Worm (Caenorhabditis elegans) whole organism, young adult: Measurements from ENCODE around the gene dpy-20.

Experiments used
- B0261.1 ChIP-seq: sonication (generic microtip); optimal IDR thresholded peaks from 2 replicates; lab custom pipeline; 2016; ENCODE audit warnings: mild to moderate bottlenecking, missing genetic modification characterization, moderate library complexity, missing compliant biosample characterization
- C06A6.2 ChIP-seq: fragments of 200-800 bp; sonication (Bioruptor generic); conservative IDR thresholded peaks from 2 replicates; pipeline ENCODE4 v1.3.6; 2022; ENCODE audit warnings: missing genetic modification characterization, missing compliant biosample characterization
- D2030.7 ChIP-seq: fragments of 200-800 bp; sonication (Bioruptor generic); IDR thresholded peaks from 2 replicates; pipeline ENCODE4 v1.3.6; 2022; ENCODE audit warnings: missing genetic modification reagents, missing genetic modification characterization, missing compliant biosample characterization
- F49E8.2 ChIP-seq: sonication (generic microtip); optimal IDR thresholded peaks from 3 replicates; lab custom pipeline; 2017; ENCODE audit warnings: missing genetic modification characterization, mild to moderate bottlenecking, missing compliant biosample characterization, antibody characterized with exemption, moderate library complexity; ENCODE audit not compliant: insufficient read depth
- F52B5.7 ChIP-seq: sonication (generic microtip); optimal IDR thresholded peaks from 2 replicates; lab custom pipeline; 2016; ENCODE audit warnings: mild to moderate bottlenecking, missing genetic modification characterization, missing compliant biosample characterization
- F55B11.4 ChIP-seq: sonication (generic microtip); optimal IDR thresholded peaks from 2 replicates; lab custom pipeline; 2016; ENCODE audit warnings: missing compliant biosample characterization, missing genetic modification characterization, borderline replicate concordance; ENCODE audit not compliant: insufficient read depth
- K11D2.4 ChIP-seq: fragments of 200-800 bp; sonication (Bioruptor generic); IDR thresholded peaks from 2 replicates; pipeline ENCODE4 v1.3.6; 2022; ENCODE audit warnings: missing genetic modification reagents, missing genetic modification characterization, missing compliant biosample characterization
- akir-1 ChIP-seq: fragments of 200-800 bp; sonication (Bioruptor generic); optimal IDR thresholded peaks from 2 replicates; lab custom pipeline; 2018; ENCODE audit warnings: mild to moderate bottlenecking, missing genetic modification characterization, moderate library complexity, missing compliant biosample characterization
- aptf-2 ChIP-seq: fragments of 200-800 bp; sonication (Bioruptor generic); conservative IDR thresholded peaks from 2 replicates; pipeline ENCODE4 v1.3.6; 2022; ENCODE audit warnings: missing genetic modification reagents, missing genetic modification characterization, missing compliant biosample characterization
- attf-6 ChIP-seq: fragments of 200-800 bp; sonication (Bioruptor generic); IDR thresholded peaks from 2 replicates; pipeline ENCODE4 v1.3.6; 2022; ENCODE audit warnings: missing genetic modification reagents, missing genetic modification characterization, missing compliant biosample characterization
- cebp-2 ChIP-seq: fragments of 200-800 bp; sonication (Bioruptor generic); IDR thresholded peaks from 2 replicates; pipeline ENCODE4 v1.3.6; 2022; ENCODE audit warnings: missing genetic modification characterization, missing compliant biosample characterization
- ceh-100 ChIP-seq: fragments of 200-800 bp; sonication (Bioruptor generic); IDR thresholded peaks from 2 replicates; pipeline ENCODE4 v1.3.6; 2022; ENCODE audit warnings: missing genetic modification reagents, missing genetic modification characterization, missing compliant biosample characterization
- dpff-1 ChIP-seq: sonication (generic microtip); optimal IDR thresholded peaks from 2 replicates; lab custom pipeline; 2017; ENCODE audit warnings: mild to moderate bottlenecking, missing genetic modification characterization, missing compliant biosample characterization
- dpl-1 ChIP-seq: fragments of 150-350 bp; optimal IDR thresholded peaks from 2 replicates; lab custom pipeline; 2014; ENCODE audit warnings: missing biosample characterization, missing genetic modification reagents, missing genetic modification characterization
- efl-1 ChIP-seq: fragments of 150-350 bp; optimal IDR thresholded peaks from 2 replicates; lab custom pipeline; 2014; ENCODE audit warnings: missing biosample characterization, missing genetic modification reagents, missing genetic modification characterization
- egrh-3 ChIP-seq: fragments of 200-800 bp; sonication (Bioruptor generic); IDR thresholded peaks from 2 replicates; pipeline ENCODE4 v1.3.6; 2022; ENCODE audit warnings: missing genetic modification reagents, missing genetic modification characterization, missing compliant biosample characterization
- ekl-4 ChIP-seq: fragments of 200-800 bp; sonication (Bioruptor generic); IDR thresholded peaks from 2 replicates; pipeline ENCODE4 v1.3.6; 2022; ENCODE audit warnings: missing genetic modification reagents, missing genetic modification characterization, missing compliant biosample characterization
- ets-4 ChIP-seq: fragments of 200-800 bp; sonication (Bioruptor generic); optimal IDR thresholded peaks from 2 replicates; lab custom pipeline; 2018; ENCODE audit warnings: mild to moderate bottlenecking, missing genetic modification characterization, missing compliant biosample characterization
- hmg-1.2 ChIP-seq: fragments of 200-800 bp; sonication (Bioruptor generic); IDR thresholded peaks from 2 replicates; pipeline ENCODE4 v1.3.6; 2022; ENCODE audit warnings: missing genetic modification reagents, missing genetic modification characterization, missing compliant biosample characterization
- lag-1 ChIP-seq: fragments of 200-800 bp; sonication (Bioruptor generic); IDR thresholded peaks from 2 replicates; pipeline ENCODE4 v1.3.6; 2022; ENCODE audit warnings: missing genetic modification reagents, missing genetic modification characterization, missing compliant biosample characterization
- lin-26 ChIP-seq: fragments of 200-800 bp; sonication (Bioruptor generic); IDR thresholded peaks from 2 replicates; pipeline ENCODE4 v1.3.6; 2022; ENCODE audit warnings: missing genetic modification reagents, missing genetic modification characterization, missing compliant biosample characterization
- lin-35 ChIP-seq, 3 experiments: fragments of 150-350 bp in 2 of 3; sonication (generic microtip) in 1 of 3; optimal IDR thresholded peaks; 2 replicates each; lab custom pipeline; 2014 to 2018; ENCODE audit warnings: missing biosample characterization in 3 of 3, missing genetic modification characterization in 3 of 3, missing genetic modification reagents in 3 of 3
- madf-10 ChIP-seq: sonication (generic microtip); optimal IDR thresholded peaks from 2 replicates; lab custom pipeline; 2016; ENCODE audit warnings: mild to moderate bottlenecking, missing genetic modification characterization, missing compliant biosample characterization
- madf-8 ChIP-seq: fragments of 200-800 bp; sonication (Bioruptor generic); conservative IDR thresholded peaks from 2 replicates; pipeline ENCODE4 v1.3.6; 2022; ENCODE audit warnings: missing genetic modification reagents, missing genetic modification characterization, missing compliant biosample characterization
- mxl-1 ChIP-seq: sonication (generic microtip); optimal IDR thresholded peaks from 2 replicates; lab custom pipeline; 2016; ENCODE audit warnings: missing genetic modification characterization, missing compliant biosample characterization
- nfya-1 ChIP-seq: sonication (generic microtip); optimal IDR thresholded peaks from 2 replicates; lab custom pipeline; 2017; ENCODE audit warnings: antibody characterized with exemption, missing compliant biosample characterization, missing genetic modification characterization, borderline replicate concordance; ENCODE audit not compliant: insufficient read depth
- nhr-120 ChIP-seq: fragments of 200-800 bp; sonication (Bioruptor generic); IDR thresholded peaks from 2 replicates; pipeline ENCODE4 v1.3.6; 2022; ENCODE audit warnings: missing genetic modification characterization, missing compliant biosample characterization
- nhr-179 ChIP-seq: sonication (generic microtip); optimal IDR thresholded peaks from 2 replicates; lab custom pipeline; 2016; ENCODE audit warnings: mild to moderate bottlenecking, missing genetic modification characterization, missing compliant biosample characterization
- pbrm-1 ChIP-seq: fragments of 200-800 bp; sonication (Bioruptor generic); IDR thresholded peaks from 2 replicates; pipeline ENCODE4 v1.3.6; 2022; ENCODE audit warnings: missing genetic modification reagents, missing genetic modification characterization, missing compliant biosample characterization
- rec-8 ChIP-seq, 2 experiments: sonication (generic microtip); optimal IDR thresholded peaks; 2 replicates each; lab custom pipeline; 2016; ENCODE audit warnings: mild to moderate bottlenecking in 2 of 2, missing genetic modification characterization in 2 of 2, missing genetic modification reagents in 2 of 2, missing genotype in 2 of 2, missing biosample characterization in 1 of 2, missing compliant biosample characterization in 1 of 2, moderate library complexity in 1 of 2
- rpc-1 ChIP-seq, 2 experiments: fragments of 150-350 bp in 1 of 2; sonication (generic microtip) in 1 of 2; optimal IDR thresholded peaks; 2 replicates each; lab custom pipeline; 2014 to 2018; ENCODE audit warnings: missing biosample characterization in 1 of 2, missing genetic modification characterization in 1 of 2, missing genetic modification reagents in 1 of 2, missing genotype in 1 of 2
- tbp1 ChIP-seq: fragments of 200-800 bp; sonication (Bioruptor generic); optimal IDR thresholded peaks from 2 replicates; lab custom pipeline; 2018; ENCODE audit warnings: mild to moderate bottlenecking, missing genetic modification characterization, missing compliant biosample characterization
- tbx-9 ChIP-seq: sonication (generic microtip); optimal IDR thresholded peaks from 2 replicates; lab custom pipeline; 2016; ENCODE audit warnings: borderline replicate concordance, missing genetic modification characterization, inconsistent platforms, missing compliant biosample characterization
- xnd-1 ChIP-seq: sonication (generic microtip); optimal IDR thresholded peaks from 2 replicates; lab custom pipeline; 2016; ENCODE audit warnings: missing genotype, missing genetic modification reagents, missing genetic modification characterization, missing compliant biosample characterization
- zfh-2 ChIP-seq: fragments of 200-800 bp; sonication (Bioruptor generic); conservative IDR thresholded peaks from 2 replicates; pipeline ENCODE4 v1.3.6; 2022; ENCODE audit warnings: missing genetic modification reagents, missing genetic modification characterization, missing compliant biosample characterization
- ztf-26 ChIP-seq: sonication (generic microtip); optimal IDR thresholded peaks from 2 replicates; lab custom pipeline; 2017; ENCODE audit warnings: missing genetic modification characterization, missing compliant biosample characterization
- ztf-28 ChIP-seq: fragments of 200-800 bp; sonication (Bioruptor generic); IDR thresholded peaks from 2 replicates; pipeline ENCODE4 v1.3.6; 2022; ENCODE audit warnings: missing genetic modification reagents, missing genetic modification characterization, missing compliant biosample characterization
- ztf-6 ChIP-seq: fragments of 200-800 bp; sonication (Bioruptor generic); IDR thresholded peaks from 2 replicates; pipeline ENCODE4 v1.3.6; 2022; ENCODE audit warnings: missing genetic modification reagents, missing genetic modification characterization, missing compliant biosample characterization

dpy-20 gene

ce11 chrIV:11659794-11660312 lies 40.8 kb downstream of the dpy-20 start, which contains the start of gene ZK792.1 (continued):
- TF ChIP-seq attf-6 (GFP tag; lab: Robert Waterston, UW): no peak
- no peak for TF ChIP-seq mxl-1
- TF ChIP-seq F55B11.4: no peak
- TF ChIP-seq madf-8 (GFP tag; lab: Robert Waterston, UW): peak; percentile 59
- no peak for TF ChIP-seq B0261.1 (tag; lab: Kevin White, UChicago)
- no peak for TF ChIP-seq F49E8.2
- TF ChIP-seq ztf-6 (GFP tag; lab: Robert Waterston, UW): no peak
- no peak for TF ChIP-seq tbx-9 (tag; lab: Kevin White, UChicago)
- peak; percentile 46 for TF ChIP-seq xnd-1 (tag; lab: Kevin White, UChicago)
- TF ChIP-seq lin-35 (GFP tag; optimal IDR thresholded peaks at IDR 0.05; lab: Kevin White, UChicago): no peak
- TF ChIP-seq ets-4 (GFP tag; lab: Kevin White, UChicago): no peak
- no peak for TF ChIP-seq D2030.7 (GFP tag; lab: Robert Waterston, UW)
- no peak for TF ChIP-seq K11D2.4 (GFP tag; lab: Robert Waterston, UW)
- no peak for TF ChIP-seq nhr-179 (tag; lab: Kevin White, UChicago)
- TF ChIP-seq, all 124 proteins: peak for 7

DNA sequence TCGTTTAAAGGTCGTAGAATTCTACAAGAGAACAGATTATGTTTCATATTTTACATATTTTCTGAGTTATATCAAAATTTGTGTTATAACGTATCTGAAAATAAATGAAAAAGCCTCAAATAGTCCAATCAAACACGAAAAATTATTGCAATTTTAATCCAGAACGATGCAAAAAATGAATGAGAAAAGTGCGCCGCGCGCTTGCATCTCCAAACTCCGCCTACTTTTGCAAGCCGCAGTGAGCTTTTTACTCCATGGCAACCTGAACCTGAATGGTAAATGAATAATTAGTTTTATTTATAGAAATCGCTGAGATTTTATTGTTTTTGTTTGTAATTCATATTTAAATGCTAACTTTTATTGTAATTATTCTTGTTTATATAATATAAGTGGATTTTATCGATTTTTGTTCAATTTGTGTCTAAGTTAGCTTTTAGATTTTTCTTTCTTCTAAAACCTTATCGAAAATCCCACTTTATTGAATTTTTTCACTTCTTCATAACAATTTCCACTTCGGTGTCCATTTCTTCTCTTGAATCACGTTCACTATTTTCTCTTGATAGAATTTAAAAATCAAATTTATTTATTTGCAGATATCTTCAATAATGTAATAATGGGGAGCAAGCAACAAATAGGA lies 44.4 kb downstream of the dpy-20 start, which contains the start of gene ZK809.5:
Gene ZK809.5 (plus strand): TSS at position 587 of the 637 bp plus-strand sequence.
- TF ChIP-seq lin-26 (no peak), akir-1 (GFP tag; lab: Kevin White, UChicago) (no peak), zfh-2 (GFP tag; lab: Robert Waterston, UW) (no peak), F52B5.7 (tag; lab: Kevin White, UChicago) (no peak), dpff-1 (tag; lab: Kevin White, UChicago) (no peak), madf-10 (tag; lab: Kevin White, UChicago) (no peak), aptf-2 (no peak), ceh-100 (GFP tag; lab: Robert Waterston, UW) (no peak), ekl-4 (GFP tag; lab: Robert Waterston, UW) (no peak), cebp-2 (GFP tag; lab: Robert Waterston, UW) (no peak), rec-8 (tag; optimal IDR thresholded peaks at IDR 0.05; lab: Kevin White, UChicago) (no peak), ztf-26 (tag; lab: Kevin White, UChicago) (no peak), pbrm-1 (GFP tag; lab: Robert Waterston, UW) (no peak), nfya-1 (tag; lab: Kevin White, UChicago) (no peak), egrh-3 (GFP tag; lab: Robert Waterston, UW) (no peak), C06A6.2 (GFP tag; lab: Robert Waterston, UW) (no peak), hmg-1.2 (GFP tag; lab: Robert Waterston, UW) (no peak)

DNA sequence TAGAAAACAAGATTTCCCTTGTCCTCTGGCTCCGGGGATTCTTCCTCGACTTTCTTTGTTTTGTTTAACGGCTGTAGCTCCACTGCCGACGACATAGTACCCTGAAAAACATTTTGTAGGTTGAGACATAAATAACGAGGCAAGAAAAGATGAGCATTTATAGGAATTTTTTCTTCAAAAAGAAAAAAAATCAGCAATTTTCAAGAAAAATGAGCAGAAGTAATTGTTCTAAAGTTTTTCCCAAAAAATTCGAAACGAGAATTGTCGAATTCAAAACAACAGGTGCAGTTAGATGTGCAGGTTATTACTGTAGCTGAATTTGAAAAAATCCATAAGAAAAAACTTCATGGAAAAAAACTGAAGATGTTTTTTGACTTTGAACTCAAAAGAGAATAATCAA lies 45.3 kb downstream of the dpy-20 start, which contains the start of gene ent-1:
Gene ent-1 (minus strand): TSS at position 101 of the 400 bp plus-strand sequence.
- TF ChIP-seq dpl-1 (no peak), nhr-120 (GFP tag; lab: Robert Waterston, UW) (no peak), rpc-1 (optimal IDR thresholded peaks at IDR 0.05; lab: Kevin White, UChicago) (no peak), rpc-1 (tag; optimal IDR thresholded peaks at IDR 0.05; lab: Kevin White, UChicago) (no peak), lag-1 (GFP tag; lab: Robert Waterston, UW) (no peak), tbp1 (GFP tag; lab: Kevin White, UChicago) (no peak), efl-1 (GFP tag; lab: Kevin White, UChicago) (no peak), akir-1 (GFP tag; lab: Kevin White, UChicago) (no peak), ztf-28 (no peak), F52B5.7 (tag; lab: Kevin White, UChicago) (no peak)
